Worm (Caenorhabditis elegans): ENCODE data around the gene F44F4.15.

- TF ChIP-seq tbx-11 (GFP tag; IDR thresholded peaks at IDR 0.05) (no peak), ceh-36 (tag; optimal IDR thresholded peaks at IDR 0.05) (no peak), scrt-1 (GFP tag; IDR thresholded peaks at IDR 0.05) (no peak), F13C5.2 (tag; optimal IDR thresholded peaks at IDR 0.05) (no peak), ets-7 (tag; optimal IDR thresholded peaks at IDR 0.05) (no peak), pes-1 (GFP tag; IDR thresholded peaks at IDR 0.05) (no peak), tra-4 (tag; optimal IDR thresholded peaks at IDR 0.05) (no peak), flt-1 (GFP tag; IDR thresholded peaks at IDR 0.05) (no peak)
Measured at ce11 chrII:10902104-10902503, 12.4 kb upstream of the F44F4.15 start, which contains the start of gene gly-1.
